Fruit fly (Drosophila melanogaster) whole organism, adult: Measurements from ENCODE around the gene dtn.

Experiments used
- CG11617 ChIP-seq: fragments of 200-800 bp; sonication (Bioruptor generic); optimal IDR thresholded peaks from 2 replicates; lab custom pipeline; 2017; ENCODE audit warnings: mild to moderate bottlenecking, missing biosample characterization, missing genetic modification reagents, missing genetic modification characterization
- CG12768 ChIP-seq: fragments of 200-800 bp; sonication (Bioruptor generic); optimal IDR thresholded peaks from 2 replicates; lab custom pipeline; 2017; ENCODE audit warnings: missing biosample characterization, missing genetic modification characterization, mild to moderate bottlenecking, moderate library complexity, missing genetic modification reagents
- CG14711 ChIP-seq: fragments of 200-800 bp; sonication (Bioruptor generic); optimal IDR thresholded peaks from 2 replicates; lab custom pipeline; 2018; ENCODE audit warnings: missing biosample characterization, mild to moderate bottlenecking, missing genetic modification characterization, moderate library complexity
- CG1620 ChIP-seq: fragments of 200-800 bp; sonication (Bioruptor generic); optimal IDR thresholded peaks from 2 replicates; lab custom pipeline; 2016; ENCODE audit warnings: missing biosample characterization, missing genetic modification characterization
- CG33017 ChIP-seq: fragments of 200-800 bp; sonication (Bioruptor generic); optimal IDR thresholded peaks from 2 replicates; lab custom pipeline; 2018; ENCODE audit warnings: missing biosample characterization, mild to moderate bottlenecking, missing genetic modification characterization, moderate library complexity
- CG5204 ChIP-seq: fragments of 200-800 bp; sonication (Bioruptor generic); optimal IDR thresholded peaks from 2 replicates; lab custom pipeline; 2016; ENCODE audit warnings: missing biosample characterization, missing genetic modification characterization
- CG7045 ChIP-seq: fragments of 200-800 bp; sonication (Bioruptor generic); optimal IDR thresholded peaks from 2 replicates; lab custom pipeline; 2017; ENCODE audit warnings: missing biosample characterization, mild to moderate bottlenecking, missing genetic modification characterization
- CG7101 ChIP-seq: fragments of 200-800 bp; sonication (Bioruptor generic); optimal IDR thresholded peaks from 2 replicates; lab custom pipeline; 2018; ENCODE audit warnings: missing biosample characterization, mild to moderate bottlenecking, missing genetic modification characterization, moderate library complexity
- Clk ChIP-seq: fragments of 200-800 bp; sonication (Bioruptor generic); optimal IDR thresholded peaks from 2 replicates; lab custom pipeline; 2017; ENCODE audit warnings: missing biosample characterization, missing genetic modification characterization
- Crg-1 ChIP-seq: fragments of 200-800 bp; sonication (Bioruptor generic); optimal IDR thresholded peaks from 2 replicates; lab custom pipeline; 2016; ENCODE audit warnings: missing biosample characterization, missing genetic modification characterization
- Hr96 ChIP-seq: fragments of 200-800 bp; sonication (Bioruptor generic); optimal IDR thresholded peaks from 2 replicates; lab custom pipeline; 2016; ENCODE audit warnings: missing biosample characterization, missing genetic modification characterization
- Mnt ChIP-seq: fragments of 200-800 bp; sonication (Bioruptor generic); optimal IDR thresholded peaks from 2 replicates; lab custom pipeline; 2016; ENCODE audit warnings: missing biosample characterization, mild to moderate bottlenecking, missing genetic modification characterization
- bab1 ChIP-seq: fragments of 200-800 bp; sonication (Bioruptor generic); optimal IDR thresholded peaks from 3 replicates; lab custom pipeline; 2019; ENCODE audit warnings: missing biosample characterization, mild to moderate bottlenecking, missing genetic modification characterization, moderate library complexity
- cic ChIP-seq: fragments of 200-800 bp; sonication (Bioruptor generic); optimal IDR thresholded peaks from 2 replicates; lab custom pipeline; 2017; ENCODE audit warnings: missing biosample characterization, mild to moderate bottlenecking, missing genetic modification characterization, moderate library complexity
- cnc ChIP-seq, 2 experiments: fragments of >200 bp; optimal IDR thresholded peaks; 2 replicates each; lab custom pipeline; 2017
- kay ChIP-seq: fragments of 200-800 bp; sonication (Bioruptor generic); peaks from one replicate; lab custom pipeline; 2016; ENCODE audit warnings: missing biosample characterization, missing genetic modification characterization, borderline replicate concordance
- ovo ChIP-seq: fragments of 200-800 bp; sonication (Bioruptor generic); optimal IDR thresholded peaks from 2 replicates; lab custom pipeline; 2016; ENCODE audit warnings: missing biosample characterization, missing genetic modification characterization
- pad ChIP-seq: fragments of 200-800 bp; sonication (Bioruptor generic); optimal IDR thresholded peaks from 3 replicates; lab custom pipeline; 2017; ENCODE audit warnings: missing biosample characterization, missing genetic modification characterization, mild to moderate bottlenecking, moderate library complexity, missing genetic modification reagents
- tj ChIP-seq: fragments of 200-800 bp; sonication (Bioruptor generic); optimal IDR thresholded peaks from 3 replicates; lab custom pipeline; 2017; ENCODE audit warnings: missing biosample characterization, mild to moderate bottlenecking, missing genetic modification characterization, moderate library complexity
- toe ChIP-seq: fragments of 200-800 bp; sonication (Bioruptor generic); optimal IDR thresholded peaks from 2 replicates; lab custom pipeline; 2016; ENCODE audit warnings: missing biosample characterization, missing genetic modification characterization

Gene dtn

DNA sequence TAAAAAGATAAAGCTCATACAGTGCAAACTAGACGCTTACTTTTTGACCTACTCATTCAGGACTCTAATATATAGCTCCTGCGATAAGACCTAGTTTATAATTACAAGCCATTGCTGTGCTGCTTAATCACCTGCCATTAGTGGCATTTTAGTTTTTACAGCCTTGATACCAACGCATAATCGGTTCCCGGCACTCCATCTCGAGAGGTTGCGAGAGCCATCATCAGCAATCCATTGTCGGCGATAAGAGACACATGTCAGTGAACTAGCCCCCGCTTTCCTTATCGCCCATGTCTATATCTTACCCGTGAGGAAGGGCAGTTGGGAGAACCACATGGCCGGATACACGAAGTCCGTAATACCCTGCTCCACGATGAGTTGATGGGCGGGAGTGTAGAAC is 24.0 kb upstream of the dtn start:
- TF ChIP-seq CG1620 (GFP tag; lab: Kevin White, UChicago) (no peak), CG33017 (tag; lab: Kevin White, UChicago) (no peak), CG7101 (tag; lab: Kevin White, UChicago) (no peak), CG7045 (GFP tag; lab: Kevin White, UChicago) (no peak), CG12768 (GFP tag; lab: Kevin White, UChicago) (no peak), toe (GFP tag; lab: Kevin White, UChicago) (no peak), Clk (GFP tag; lab: Kevin White, UChicago) (no peak), tj (GFP tag; lab: Kevin White, UChicago) (no peak), CG5204 (no peak), pad (no peak), cic (no peak), Mnt (GFP tag; lab: Kevin White, UChicago) (no peak), kay (GFP tag; lab: Kevin White, UChicago) (no peak)

- TF ChIP-seq cnc (optimal IDR thresholded peaks at IDR 0.05; lab: Kevin White, UChicago) = peak in 1 of 2 experiments; percentile 1
- no peak for TF ChIP-seq CG11617
- no peak for TF ChIP-seq CG1620 (GFP tag; lab: Kevin White, UChicago)
These were observed 22.9 kb upstream of the dtn start, which contains the start of gene vanin-like for dm6 chrX:6202509-6202979. TSS of gene vanin-like (minus strand) at chrX:6202559.

DNA sequence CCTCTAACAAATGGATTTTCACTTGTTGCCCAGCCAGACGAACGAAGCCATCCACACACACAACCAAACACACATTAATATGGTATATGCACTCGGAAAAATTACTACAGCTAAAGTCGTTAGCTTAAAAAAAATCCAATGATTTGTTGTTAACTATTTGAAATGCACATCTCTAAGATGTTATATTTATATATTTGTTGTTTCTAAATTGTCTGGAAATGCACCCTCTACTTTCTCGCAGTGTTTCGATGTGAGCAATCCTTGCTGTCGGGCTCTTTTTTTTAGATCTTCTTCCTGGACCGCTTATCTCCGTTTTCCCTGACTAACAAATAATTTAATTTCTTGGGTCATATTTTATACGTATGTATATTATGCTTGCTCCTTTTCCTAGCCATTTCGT is 20.3 kb upstream of the dtn start:
- TF ChIP-seq ovo (GFP tag; lab: Kevin White, UChicago) (no peak), Mnt (GFP tag; lab: Kevin White, UChicago) (no peak), bab1 (GFP tag; lab: Kevin White, UChicago) (no peak), Clk (GFP tag; lab: Kevin White, UChicago) (no peak), CG14711 (tag; lab: Kevin White, UChicago) (no peak), CG7045 (GFP tag; lab: Kevin White, UChicago) (no peak), CG12768 (GFP tag; lab: Kevin White, UChicago) (no peak), cnc (optimal IDR thresholded peaks at IDR 0.05; lab: Kevin White, UChicago) (no peak), CG33017 (tag; lab: Kevin White, UChicago) (no peak), CG1620 (GFP tag; lab: Kevin White, UChicago) (no peak), Crg-1 (GFP tag; lab: Kevin White, UChicago) (no peak), CG5204 (no peak), tj (GFP tag; lab: Kevin White, UChicago) (no peak)

- TF ChIP-seq bab1 (GFP tag; lab: Kevin White, UChicago) (no peak), cic (no peak)
These were observed 8.8 kb upstream of the dtn start for dm6 chrX:6216650-6217049.

- TF ChIP-seq Crg-1 (GFP tag; lab: Kevin White, UChicago) (no peak), CG14711 (tag; lab: Kevin White, UChicago) (no peak), kay (GFP tag; lab: Kevin White, UChicago) (no peak), tj (GFP tag; lab: Kevin White, UChicago) (no peak), ovo (GFP tag; lab: Kevin White, UChicago) (no peak), CG7045 (GFP tag; lab: Kevin White, UChicago) (no peak), Clk (GFP tag; lab: Kevin White, UChicago) (no peak), toe (GFP tag; lab: Kevin White, UChicago) (no peak), bab1 (GFP tag; lab: Kevin White, UChicago) (no peak)
These were observed 6.2 kb upstream of the dtn start, which contains the start of gene Btnd for dm6 chrX:6219227-6219626. TSS of gene Btnd (minus strand) at chrX:6219327.

- TF ChIP-seq Clk (GFP tag; lab: Kevin White, UChicago) (no peak), CG7101 (tag; lab: Kevin White, UChicago) (no peak), CG7045 (GFP tag; lab: Kevin White, UChicago) (no peak), cnc (optimal IDR thresholded peaks at IDR 0.05; lab: Kevin White, UChicago) (no peak), CG14711 (tag; lab: Kevin White, UChicago) (peak; percentile 10), CG1620 (GFP tag; lab: Kevin White, UChicago) (no peak), kay (GFP tag; lab: Kevin White, UChicago) (no peak), Hr96 (no peak), Crg-1 (GFP tag; lab: Kevin White, UChicago) (no peak), toe (GFP tag; lab: Kevin White, UChicago) (no peak), Mnt (GFP tag; lab: Kevin White, UChicago) (peak; percentile 76), bab1 (GFP tag; lab: Kevin White, UChicago) (peak; percentile 70), tj (GFP tag; lab: Kevin White, UChicago) (no peak), ovo (GFP tag; lab: Kevin White, UChicago) (peak; percentile 85), CG5204 (no peak), CG12768 (GFP tag; lab: Kevin White, UChicago) (no peak), CG33017 (tag; lab: Kevin White, UChicago) (no peak), cic (peak; percentile 64), CG11617 (no peak), pad (peak; percentile 73)
These were observed 5.6 kb upstream of the dtn start, which contains the start of gene Efr for dm6 chrX:6219845-6220345. TSS of gene Efr (plus strand) at chrX:6219957.
